Worm (Caenorhabditis elegans) whole organism, young adult: ENCODE results near the gene srd-12.

Source experiments
- B0336.3 ChIP-seq: fragments of 200-800 bp; sonication (Bioruptor generic); IDR thresholded peaks from 2 replicates; pipeline ENCODE4 v1.3.6; 2022; ENCODE audit warnings: missing genetic modification characterization, missing compliant biosample characterization
- C06A6.2 ChIP-seq: fragments of 200-800 bp; sonication (Bioruptor generic); conservative IDR thresholded peaks from 2 replicates; pipeline ENCODE4 v1.3.6; 2022; ENCODE audit warnings: missing genetic modification characterization, missing compliant biosample characterization
- F10E7.11 ChIP-seq: sonication (generic microtip); optimal IDR thresholded peaks from 2 replicates; lab custom pipeline; 2017; ENCODE audit warnings: mild to moderate bottlenecking, missing genetic modification characterization, moderate library complexity, missing compliant biosample characterization
- F33H1.4 ChIP-seq: fragments of 200-800 bp; sonication (Bioruptor generic); IDR thresholded peaks from 2 replicates; pipeline ENCODE4 v1.3.6; 2022; ENCODE audit warnings: missing genetic modification reagents, missing genetic modification characterization, missing compliant biosample characterization
- F39B2.1 ChIP-seq: fragments of 200-800 bp; sonication (Bioruptor generic); IDR thresholded peaks from 2 replicates; pipeline ENCODE4 v1.3.6; 2022; ENCODE audit warnings: missing genetic modification reagents, missing genetic modification characterization, missing compliant biosample characterization
- F52B5.7 ChIP-seq: sonication (generic microtip); optimal IDR thresholded peaks from 2 replicates; lab custom pipeline; 2016; ENCODE audit warnings: mild to moderate bottlenecking, missing genetic modification characterization, missing compliant biosample characterization
- F57A8.1 ChIP-seq: fragments of 200-800 bp; sonication (Bioruptor generic); optimal IDR thresholded peaks from 2 replicates; lab custom pipeline; 2018; ENCODE audit warnings: mild to moderate bottlenecking, missing genetic modification characterization, moderate library complexity, missing compliant biosample characterization
- K11D2.4 ChIP-seq: fragments of 200-800 bp; sonication (Bioruptor generic); IDR thresholded peaks from 2 replicates; pipeline ENCODE4 v1.3.6; 2022; ENCODE audit warnings: missing genetic modification reagents, missing genetic modification characterization, missing compliant biosample characterization
- T07F8.4 ChIP-seq: sonication (generic microtip); optimal IDR thresholded peaks from 2 replicates; lab custom pipeline; 2016; ENCODE audit warnings: mild to moderate bottlenecking, missing genetic modification characterization, moderate library complexity, missing compliant biosample characterization
- T26A5.8 ChIP-seq: sonication (generic microtip); optimal IDR thresholded peaks from 2 replicates; lab custom pipeline; 2016; ENCODE audit warnings: missing genetic modification characterization, missing compliant biosample characterization
- Y67H2A.10 ChIP-seq: fragments of 200-800 bp; sonication (Bioruptor generic); conservative IDR thresholded peaks from 2 replicates; pipeline ENCODE4 v1.3.6; 2022; ENCODE audit warnings: missing genetic modification reagents, missing genetic modification characterization, missing compliant biosample characterization
- ZK185.1 ChIP-seq: sonication (generic microtip); optimal IDR thresholded peaks from 2 replicates; lab custom pipeline; 2016; ENCODE audit warnings: mild to moderate bottlenecking, missing genetic modification characterization, missing compliant biosample characterization; ENCODE audit not compliant: poor library complexity, severe bottlenecking
- ama-1 ChIP-seq, 3 experiments: fragments of 150-350 bp in 1 of 3; sonication (generic microtip) in 2 of 3; optimal IDR thresholded peaks; 2 replicates each; lab custom pipeline; 2014 to 2018; ENCODE audit warnings: missing biosample characterization in 2 of 3, missing genetic modification characterization in 2 of 3, missing genetic modification reagents in 2 of 3
- atf-7 ChIP-seq: sonication (generic microtip); optimal IDR thresholded peaks from 2 replicates; lab custom pipeline; 2017; ENCODE audit warnings: mild to moderate bottlenecking, missing genetic modification characterization, missing compliant biosample characterization
- attf-3 ChIP-seq: fragments of 200-800 bp; sonication (Bioruptor generic); conservative IDR thresholded peaks from 2 replicates; pipeline ENCODE4 v1.3.6; 2022; ENCODE audit warnings: missing genetic modification reagents, missing genetic modification characterization, missing compliant biosample characterization
- attf-5 ChIP-seq: fragments of 200-800 bp; sonication (Bioruptor generic); optimal IDR thresholded peaks from 2 replicates; lab custom pipeline; 2018; ENCODE audit warnings: mild to moderate bottlenecking, missing genetic modification characterization, missing compliant biosample characterization
- bed-2 ChIP-seq: fragments of 200-800 bp; sonication (Bioruptor generic); IDR thresholded peaks from 2 replicates; pipeline ENCODE4 v1.3.6; 2022; ENCODE audit warnings: missing genetic modification reagents, missing genetic modification characterization, missing compliant biosample characterization
- cebp-1 ChIP-seq, 2 experiments: fragments of 200-800 bp in 1 of 2; sonication (Bioruptor generic) in 1 of 2; sonication (generic microtip) in 1 of 2; IDR thresholded peaks in 1 of 2; optimal IDR thresholded peaks in 1 of 2; 2 replicates each; pipeline versions ENCODE4 v1.3.6 to Lab custom; 2017 to 2022; ENCODE audit warnings: missing compliant biosample characterization in 2 of 2, missing genetic modification characterization in 2 of 2, mild to moderate bottlenecking in 1 of 2, missing genetic modification reagents in 1 of 2, moderate library complexity in 1 of 2
- chd-7 ChIP-seq: sonication (generic microtip); optimal IDR thresholded peaks from 2 replicates; lab custom pipeline; 2016; ENCODE audit warnings: mild to moderate bottlenecking, missing genetic modification characterization, moderate library complexity, missing compliant biosample characterization
- dox-1 ChIP-seq: fragments of 200-800 bp; sonication (Bioruptor generic); IDR thresholded peaks from 2 replicates; pipeline ENCODE4 v1.3.6; 2022; ENCODE audit warnings: missing genetic modification reagents, missing genetic modification characterization, missing compliant biosample characterization
- efl-1 ChIP-seq: fragments of 150-350 bp; optimal IDR thresholded peaks from 2 replicates; lab custom pipeline; 2014; ENCODE audit warnings: missing biosample characterization, missing genetic modification reagents, missing genetic modification characterization
- ekl-4 ChIP-seq: fragments of 200-800 bp; sonication (Bioruptor generic); IDR thresholded peaks from 2 replicates; pipeline ENCODE4 v1.3.6; 2022; ENCODE audit warnings: missing genetic modification reagents, missing genetic modification characterization, missing compliant biosample characterization
- ets-4 ChIP-seq: fragments of 200-800 bp; sonication (Bioruptor generic); optimal IDR thresholded peaks from 2 replicates; lab custom pipeline; 2018; ENCODE audit warnings: mild to moderate bottlenecking, missing genetic modification characterization, missing compliant biosample characterization
- him-1 ChIP-seq: sonication (generic microtip); optimal IDR thresholded peaks from 2 replicates; lab custom pipeline; 2016; ENCODE audit warnings: missing genotype, missing genetic modification reagents, missing genetic modification characterization, missing compliant biosample characterization
- hsf-1 ChIP-seq: fragments of 200-800 bp; sonication (Bioruptor generic); IDR thresholded peaks from 2 replicates; pipeline ENCODE4 v1.3.6; 2022; ENCODE audit warnings: missing genetic modification reagents, missing genetic modification characterization, missing compliant biosample characterization
- lin-35 ChIP-seq, 3 experiments: fragments of 150-350 bp in 2 of 3; sonication (generic microtip) in 1 of 3; optimal IDR thresholded peaks; 2 replicates each; lab custom pipeline; 2014 to 2018; ENCODE audit warnings: missing biosample characterization in 3 of 3, missing genetic modification characterization in 3 of 3, missing genetic modification reagents in 3 of 3
- lin-40 ChIP-seq: sonication (generic microtip); optimal IDR thresholded peaks from 2 replicates; lab custom pipeline; 2016; ENCODE audit warnings: missing genetic modification characterization, mild to moderate bottlenecking, missing compliant biosample characterization, missing genotype, missing genetic modification reagents
- lin-54 ChIP-seq: fragments of 200-800 bp; sonication (Bioruptor generic); optimal IDR thresholded peaks from 2 replicates; lab custom pipeline; 2018; ENCODE audit warnings: mild to moderate bottlenecking, missing genetic modification characterization, missing compliant biosample characterization
- lsl-1 ChIP-seq: fragments of 200-800 bp; sonication (Bioruptor generic); optimal IDR thresholded peaks from 2 replicates; lab custom pipeline; 2018; ENCODE audit warnings: mild to moderate bottlenecking, missing genetic modification characterization, moderate library complexity, missing compliant biosample characterization
- madf-10 ChIP-seq: sonication (generic microtip); optimal IDR thresholded peaks from 2 replicates; lab custom pipeline; 2016; ENCODE audit warnings: mild to moderate bottlenecking, missing genetic modification characterization, missing compliant biosample characterization
- madf-6 ChIP-seq: fragments of 200-800 bp; sonication (Bioruptor generic); IDR thresholded peaks from 2 replicates; pipeline ENCODE4 v1.3.6; 2022; ENCODE audit warnings: missing genetic modification reagents, missing genetic modification characterization, missing compliant biosample characterization
- madf-8 ChIP-seq: fragments of 200-800 bp; sonication (Bioruptor generic); conservative IDR thresholded peaks from 2 replicates; pipeline ENCODE4 v1.3.6; 2022; ENCODE audit warnings: missing genetic modification reagents, missing genetic modification characterization, missing compliant biosample characterization
- mcd-1 ChIP-seq: fragments of 200-800 bp; sonication (Bioruptor generic); IDR thresholded peaks from 2 replicates; pipeline ENCODE4 v1.3.6; 2022; ENCODE audit warnings: missing genetic modification reagents, missing genetic modification characterization, missing compliant biosample characterization
- mxl-1 ChIP-seq: sonication (generic microtip); optimal IDR thresholded peaks from 2 replicates; lab custom pipeline; 2016; ENCODE audit warnings: missing genetic modification characterization, missing compliant biosample characterization
- nfyb-1 ChIP-seq: fragments of 200-800 bp; sonication (Bioruptor generic); IDR thresholded peaks from 2 replicates; pipeline ENCODE4 v1.3.6; 2022; ENCODE audit warnings: missing genetic modification reagents, missing genetic modification characterization, missing compliant biosample characterization
- nhr-120 ChIP-seq: fragments of 200-800 bp; sonication (Bioruptor generic); IDR thresholded peaks from 2 replicates; pipeline ENCODE4 v1.3.6; 2022; ENCODE audit warnings: missing genetic modification characterization, missing compliant biosample characterization
- nhr-90 ChIP-seq: sonication (generic microtip); optimal IDR thresholded peaks from 2 replicates; lab custom pipeline; 2016; ENCODE audit warnings: missing genotype, mild to moderate bottlenecking, missing genetic modification characterization, missing compliant biosample characterization
- rcor-1 ChIP-seq: fragments of 200-800 bp; sonication (Bioruptor generic); IDR thresholded peaks from 2 replicates; pipeline ENCODE4 v1.3.6; 2022; ENCODE audit warnings: missing genetic modification reagents, missing genetic modification characterization, missing compliant biosample characterization
- repo-1 ChIP-seq: sonication (generic microtip); optimal IDR thresholded peaks from 2 replicates; lab custom pipeline; 2017; ENCODE audit warnings: mild to moderate bottlenecking, missing genetic modification characterization, missing compliant biosample characterization
- snpc-3.4 ChIP-seq: sonication (generic microtip); optimal IDR thresholded peaks from 2 replicates; lab custom pipeline; 2017; ENCODE audit warnings: missing genetic modification characterization, mild to moderate bottlenecking, missing compliant biosample characterization, antibody characterized with exemption, moderate library complexity, missing genotype, missing genetic modification reagents
- snpc-4 ChIP-seq, 5 experiments: fragments of 150-350 bp in 1 of 5; sonication (generic microtip) in 4 of 5; optimal IDR thresholded peaks; 2 replicates each; lab custom pipeline; 2014 to 2018; ENCODE audit warnings: missing genetic modification characterization in 5 of 5, missing biosample characterization in 3 of 5, antibody characterized with exemption in 2 of 5, mild to moderate bottlenecking in 2 of 5, missing compliant biosample characterization in 2 of 5, missing genotype in 2 of 5, moderate library complexity in 2 of 5, missing genetic modification reagents in 1 of 5
- somi-1 ChIP-seq: fragments of 200-800 bp; sonication (Bioruptor generic); optimal IDR thresholded peaks from 2 replicates; lab custom pipeline; 2018; ENCODE audit warnings: mild to moderate bottlenecking, missing genetic modification characterization, missing compliant biosample characterization
- tbp1 ChIP-seq: fragments of 200-800 bp; sonication (Bioruptor generic); optimal IDR thresholded peaks from 2 replicates; lab custom pipeline; 2018; ENCODE audit warnings: mild to moderate bottlenecking, missing genetic modification characterization, missing compliant biosample characterization
- xnd-1 ChIP-seq: sonication (generic microtip); optimal IDR thresholded peaks from 2 replicates; lab custom pipeline; 2016; ENCODE audit warnings: missing genotype, missing genetic modification reagents, missing genetic modification characterization, missing compliant biosample characterization
- ztf-3 ChIP-seq: fragments of 200-800 bp; sonication (Bioruptor generic); optimal IDR thresholded peaks from 2 replicates; lab custom pipeline; 2018; ENCODE audit warnings: mild to moderate bottlenecking, missing genetic modification characterization, missing compliant biosample characterization

The srd-12 gene

DNA sequence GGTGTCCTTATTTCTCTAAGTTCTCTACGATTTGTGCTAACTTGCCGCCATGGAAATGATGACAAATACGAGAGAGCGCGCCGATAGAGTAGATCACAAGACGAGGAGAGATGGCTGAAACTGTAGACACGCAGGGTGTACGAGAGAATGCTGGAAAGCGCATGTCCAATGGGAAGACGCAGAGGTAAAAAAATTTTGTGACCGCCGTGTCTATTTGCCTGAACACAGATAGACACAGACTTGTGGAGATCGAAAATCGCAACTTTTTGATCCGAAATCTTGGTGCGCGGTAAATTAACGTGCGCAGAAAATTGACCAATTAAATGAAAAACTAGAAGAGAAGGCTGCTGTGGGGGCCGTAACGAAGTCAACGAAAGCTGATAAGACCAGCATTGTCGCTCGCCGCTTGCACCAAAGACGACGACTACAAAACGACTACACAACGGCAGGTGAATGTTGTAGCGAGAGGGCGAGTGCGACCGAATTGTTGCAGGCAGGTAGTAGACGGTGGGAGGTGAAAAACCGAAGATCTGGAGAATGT is 27.1 kb upstream of the srd-12 start (continued):
- TF ChIP-seq T26A5.8 (tag; lab: Kevin White, UChicago) (no peak), mcd-1 (0 out of 2 replicates have a peak, but pooled peaks have one; percentile 5), ekl-4 (GFP tag; lab: Robert Waterston, UW) (peak; percentile 56; the same call in 1 of the 2 replicates), C06A6.2 (0 out of 2 replicates have a peak, but pooled peaks have one; percentile 56), attf-3 (GFP tag; lab: Robert Waterston, UW) (0 out of 2 replicates have a peak, but pooled peaks have one; percentile 22), F39B2.1 (no peak), xnd-1 (tag; lab: Kevin White, UChicago) (peak; percentile 57), madf-10 (peak; percentile 51), repo-1 (no peak), nhr-120 (no peak), snpc-4 (GFP tag; optimal IDR thresholded peaks at IDR 0.05; lab: Kevin White, UChicago) (no peak), snpc-4 (tag; optimal IDR thresholded peaks at IDR 0.05; lab: Kevin White, UChicago) (peak; percentile 25 to 68 (median 48)), ets-4 (GFP tag; lab: Kevin White, UChicago) (no peak), B0336.3 (GFP tag; lab: Robert Waterston, UW) (peak; percentile 68), bed-2 (GFP tag; lab: Robert Waterston, UW) (no peak), attf-5 (GFP tag; lab: Kevin White, UChicago) (peak; percentile 71), snpc-3.4 (tag; lab: Kevin White, UChicago) (no peak), F33H1.4 (no peak), madf-6 (peak; percentile 86), hsf-1 (GFP tag; lab: Robert Waterston, UW) (peak; percentile 56; the same call in 1 of the 2 replicates), chd-7 (peak; percentile 35), ZK185.1 (peak; percentile 57), somi-1 (peak; percentile 56), efl-1 (peak; percentile 78), madf-8 (GFP tag; lab: Robert Waterston, UW) (peak; percentile 64)
- TF ChIP-seq, all 124 proteins: peak for 36

DNA sequence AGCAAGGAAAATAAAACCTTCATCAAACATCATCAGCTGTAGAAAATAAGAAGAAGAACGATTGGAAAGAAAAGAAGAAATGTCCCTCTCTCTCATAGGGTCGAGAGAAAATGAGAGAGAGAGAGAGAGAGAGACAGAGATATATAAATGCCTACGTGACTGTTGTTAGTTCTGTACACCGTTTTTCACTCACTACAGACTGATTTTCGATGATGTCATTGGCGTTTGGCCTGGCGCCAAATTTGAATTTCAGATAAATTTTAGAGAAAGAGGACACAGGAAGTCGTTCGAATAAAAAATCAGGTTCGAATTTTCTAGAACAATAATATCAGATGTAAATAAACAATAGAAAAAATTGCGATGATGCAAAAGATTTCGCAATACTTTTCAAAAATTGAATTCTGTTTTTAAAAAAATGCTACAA is 25.9 kb upstream of the srd-12 start:
- no peak for TF ChIP-seq ztf-3
- TF ChIP-seq nhr-90 (tag; lab: Kevin White, UChicago) = peak; percentile 23
- TF ChIP-seq cebp-1 (GFP tag; IDR thresholded peaks at IDR 0.05; lab: Robert Waterston, UW) = peak; percentile 85
- TF ChIP-seq cebp-1 (tag; optimal IDR thresholded peaks at IDR 0.05; lab: Kevin White, UChicago) = peak; percentile 94
- no peak for TF ChIP-seq lsl-1 (GFP tag; lab: Kevin White, UChicago)
- no peak for TF ChIP-seq snpc-4 (GFP tag; optimal IDR thresholded peaks at IDR 0.05; lab: Kevin White, UChicago)
- no peak for TF ChIP-seq snpc-4 (tag; optimal IDR thresholded peaks at IDR 0.05; lab: Kevin White, UChicago)
- TF ChIP-seq madf-6 = no peak
- TF ChIP-seq dox-1 = 0 out of 2 replicates have a peak, but pooled peaks have one; percentile 19
- no peak for TF ChIP-seq F57A8.1 (GFP tag; lab: Kevin White, UChicago)
- TF ChIP-seq K11D2.4 = peak; percentile 48; the same call in 1 of the 2 replicates
- no peak for TF ChIP-seq T07F8.4 (tag; lab: Kevin White, UChicago)
- TF ChIP-seq ama-1 (optimal IDR thresholded peaks at IDR 0.05; lab: Kevin White, UChicago) = peak; percentile 60
- no peak for TF ChIP-seq ama-1 (GFP tag; optimal IDR thresholded peaks at IDR 0.05; lab: Kevin White, UChicago)
- no peak for TF ChIP-seq rcor-1 (GFP tag; lab: Robert Waterston, UW)
- TF ChIP-seq tbp1 = peak; percentile 19
- peak; percentile 88 for TF ChIP-seq atf-7
- no peak for TF ChIP-seq him-1 (tag; lab: Kevin White, UChicago)
- TF ChIP-seq F52B5.7 (tag; lab: Kevin White, UChicago) = no peak
- TF ChIP-seq lin-40 (tag; lab: Kevin White, UChicago) = peak; percentile 66
- peak; percentile 41 for TF ChIP-seq attf-5 (GFP tag; lab: Kevin White, UChicago)
- peak; percentile 59; the same call in 1 of the 2 replicates for TF ChIP-seq nfyb-1 (GFP tag; lab: Robert Waterston, UW)
- TF ChIP-seq C06A6.2 = peak; percentile 61; the same call in 1 of the 2 replicates
- TF ChIP-seq somi-1 = peak; percentile 43
- no peak for TF ChIP-seq F10E7.11 (tag; lab: Kevin White, UChicago)
- TF ChIP-seq mxl-1 (tag; lab: Kevin White, UChicago) = no peak
- TF ChIP-seq Y67H2A.10 (GFP tag; lab: Robert Waterston, UW) = no peak
- no peak for TF ChIP-seq lin-35 (GFP tag; optimal IDR thresholded peaks at IDR 0.05; lab: Kevin White, UChicago)
- TF ChIP-seq lin-54 (GFP tag; lab: Kevin White, UChicago) = peak; percentile 71
